Fruit fly (Drosophila melanogaster): ENCODE results near the gene CG17104.

Gene CG17104

DNA sequence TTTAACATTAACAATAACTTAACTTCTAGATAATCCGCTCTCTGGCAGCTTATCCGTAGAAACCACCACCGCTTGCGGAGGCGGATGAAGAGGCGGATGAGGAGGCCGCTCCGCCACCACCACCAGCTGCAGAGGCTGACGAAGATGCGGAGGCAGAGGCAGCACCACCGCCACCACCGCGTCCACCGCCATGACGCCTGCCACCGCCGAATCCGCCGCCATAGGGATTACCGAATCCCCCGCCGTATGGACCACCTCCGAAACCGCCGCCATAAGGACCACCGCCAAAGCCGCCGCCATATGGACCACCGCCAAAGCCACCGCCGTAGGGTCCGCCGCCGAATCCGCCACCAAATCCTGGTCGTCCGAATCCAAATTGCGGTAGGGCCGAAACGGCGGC, 11.8 kb downstream of the CG17104 start:
- TF ChIP-seq CG15710 (tag; optimal IDR thresholded peaks at IDR 0.05), result no peak
- TF ChIP-seq gl (tag; optimal IDR thresholded peaks at IDR 0.05), result no peak

DNA sequence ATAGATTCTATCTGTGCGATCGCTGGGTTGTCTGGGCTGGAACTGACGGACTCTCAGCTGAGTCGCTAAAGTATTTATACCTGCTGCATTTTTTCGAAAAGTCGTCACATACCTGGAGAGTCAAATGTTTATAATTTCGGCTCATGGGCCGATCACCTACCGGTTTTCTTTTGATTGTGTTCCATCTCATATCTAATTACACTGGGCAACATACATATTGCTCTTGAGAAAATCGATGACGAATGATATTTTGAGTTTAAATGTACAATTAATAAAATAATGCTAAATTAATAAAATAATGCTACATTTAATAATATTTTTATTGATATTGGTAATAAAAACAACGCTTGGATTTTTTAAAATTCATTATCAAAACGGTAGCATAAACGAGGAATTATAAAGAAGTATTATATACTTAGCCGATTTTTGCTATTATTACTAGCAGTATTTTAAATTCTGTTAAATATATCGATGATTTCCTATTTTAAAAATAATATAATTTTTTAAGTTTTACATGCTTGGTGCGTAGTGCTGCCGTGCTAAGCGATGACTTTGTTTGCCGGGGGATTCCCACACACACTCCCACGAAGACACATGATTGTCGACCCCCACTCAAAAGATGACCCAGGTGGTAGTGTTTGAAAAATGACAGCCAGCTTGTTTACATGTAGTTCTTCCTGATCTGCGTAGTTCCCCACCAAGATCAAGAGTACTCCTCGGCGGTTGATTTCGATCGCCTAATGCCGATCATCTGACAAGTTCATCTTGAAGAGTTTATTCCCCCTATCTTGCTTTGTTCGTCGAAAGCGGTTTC, 12.4 kb downstream of the CG17104 start, which contains the start of gene CG7294:
Gene CG7294, minus strand, starts transcription at position 51 of the 814 bp plus-strand sequence.
- TF ChIP-seq D1 (tag; optimal IDR thresholded peaks at IDR 0.05) (no peak), CG13204 (GFP tag; optimal IDR thresholded peaks at IDR 0.05) (no peak), CG9948 (tag; optimal IDR thresholded peaks at IDR 0.05) (no peak), Snoo (tag; optimal IDR thresholded peaks at IDR 0.05) (no peak), CG17806 (tag; optimal IDR thresholded peaks at IDR 0.05) (no peak), Pif1A (GFP tag; optimal IDR thresholded peaks at IDR 0.05) (no peak), CG15710 (tag; optimal IDR thresholded peaks at IDR 0.05) (no peak), Ets98B (GFP tag; IDR thresholded peaks at IDR 0.05) (no peak), CG34367 (tag; optimal IDR thresholded peaks at IDR 0.05) (no peak), CG4496 (GFP tag; IDR thresholded peaks at IDR 0.05) (no peak), CG8159 (tag; optimal IDR thresholded peaks at IDR 0.05) (no peak), CG32121 (GFP tag; IDR thresholded peaks at IDR 0.05) (no peak), rn (GFP tag; IDR thresholded peaks at IDR 0.05) (no peak), CG12605 (GFP tag; IDR thresholded peaks at IDR 0.05) (no peak), fd96Ca (GFP tag; IDR thresholded peaks at IDR 0.05) (no peak), CG8301 (tag; optimal IDR thresholded peaks at IDR 0.05) (no peak), gl (tag; optimal IDR thresholded peaks at IDR 0.05) (no peak), Pif1B (GFP tag; optimal IDR thresholded peaks at IDR 0.05) (no peak), CG10348 (GFP tag; IDR thresholded peaks at IDR 0.05) (no peak), EcR (GFP tag; optimal IDR thresholded peaks at IDR 0.05) (no peak)

DNA sequence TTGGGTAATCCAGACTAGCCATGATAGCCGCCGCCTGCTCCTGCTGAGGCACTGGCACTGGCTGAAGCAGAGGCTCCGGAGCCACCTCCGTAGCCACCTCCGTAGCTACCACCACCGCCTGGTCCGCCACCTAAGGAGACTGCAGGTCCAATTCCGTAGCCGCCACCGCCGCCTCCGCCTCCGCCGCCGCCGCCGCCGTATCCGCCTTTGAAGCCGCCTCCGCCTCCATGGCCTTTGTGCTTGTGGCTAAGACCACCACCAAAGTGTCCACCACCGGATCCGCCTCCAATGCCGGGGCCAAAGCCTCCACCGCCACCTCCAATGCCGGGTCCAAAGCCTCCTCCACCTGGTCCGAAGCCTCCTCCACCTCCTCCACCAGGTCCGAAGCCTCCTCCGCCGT, 16.0 kb downstream of the CG17104 start:
- no peak for TF ChIP-seq CG8301 (tag; optimal IDR thresholded peaks at IDR 0.05)
- TF ChIP-seq CG14655 (GFP tag; optimal IDR thresholded peaks at IDR 0.05), result no peak

DNA sequence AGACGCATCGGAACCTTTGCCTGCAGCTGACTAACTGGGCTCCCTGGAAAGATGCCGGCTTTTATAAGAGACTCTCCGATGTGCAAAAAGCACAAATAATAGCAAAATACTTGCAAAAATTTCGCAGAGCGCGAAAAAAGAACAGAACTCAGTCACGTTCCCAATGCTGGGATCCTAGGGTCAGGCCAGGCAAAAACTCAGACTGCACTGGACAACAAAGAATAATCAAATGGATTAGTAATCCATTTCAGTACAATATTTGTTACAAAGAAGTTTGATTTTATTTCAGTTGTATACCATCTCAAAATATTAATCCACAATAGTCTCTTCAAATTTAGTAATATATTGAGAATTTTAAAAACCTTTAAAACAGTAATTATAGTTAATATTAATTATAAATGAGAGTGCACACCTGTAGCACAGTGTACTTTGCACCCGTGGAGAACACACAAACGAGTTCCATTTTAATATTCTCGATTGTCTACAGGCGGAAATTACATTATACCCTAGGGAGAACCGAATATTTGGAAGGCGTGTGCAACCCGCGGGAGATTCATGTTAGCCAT, 17.1 kb downstream of the CG17104 start, which contains the start of gene CG17108:
Gene CG17108, minus strand, starts transcription at position 51 of the 566 bp plus-strand sequence.
- TF ChIP-seq gl (tag; optimal IDR thresholded peaks at IDR 0.05) (no peak), EcR (GFP tag; optimal IDR thresholded peaks at IDR 0.05) (no peak), CG32121 (GFP tag; IDR thresholded peaks at IDR 0.05) (no peak), CG17806 (tag; optimal IDR thresholded peaks at IDR 0.05) (no peak), CG8159 (tag; optimal IDR thresholded peaks at IDR 0.05) (peak; percentile 55), CG10348 (GFP tag; IDR thresholded peaks at IDR 0.05) (no peak), CG34367 (tag; optimal IDR thresholded peaks at IDR 0.05) (no peak), fd96Ca (GFP tag; IDR thresholded peaks at IDR 0.05) (no peak), CG12605 (GFP tag; IDR thresholded peaks at IDR 0.05) (no peak), CG15710 (tag; optimal IDR thresholded peaks at IDR 0.05) (peak; percentile 36), Pif1B (GFP tag; optimal IDR thresholded peaks at IDR 0.05) (no peak), rn (GFP tag; IDR thresholded peaks at IDR 0.05) (no peak), D1 (tag; optimal IDR thresholded peaks at IDR 0.05) (no peak), CG8301 (tag; optimal IDR thresholded peaks at IDR 0.05) (no peak), CG14655 (GFP tag; optimal IDR thresholded peaks at IDR 0.05) (peak; percentile 6), CG9948 (tag; optimal IDR thresholded peaks at IDR 0.05) (peak; percentile 32)

DNA sequence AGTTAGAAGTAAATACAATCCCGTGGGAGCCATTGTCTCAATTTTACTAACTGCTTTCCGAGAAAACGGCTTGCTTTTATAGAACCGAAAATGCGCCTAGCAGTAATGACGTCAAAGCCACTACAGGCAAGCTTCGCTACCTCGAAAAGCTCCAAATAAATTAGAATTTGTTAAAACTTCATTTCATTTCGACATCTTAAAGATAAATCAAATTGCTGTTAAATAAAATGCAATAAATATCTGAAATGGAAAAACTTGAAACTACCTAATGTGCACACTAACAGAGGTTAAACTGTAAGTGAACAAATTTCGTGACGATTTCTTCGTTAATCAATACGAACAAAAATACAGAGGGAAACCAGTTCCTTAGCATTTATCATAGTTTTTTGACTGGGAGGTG, 21.0 kb downstream of the CG17104 start, which contains the start of gene CG7300:
Gene CG7300, minus strand, starts transcription at position 52 of the 400 bp plus-strand sequence.
- TF ChIP-seq CG17806 (tag; optimal IDR thresholded peaks at IDR 0.05) (no peak), CG10348 (GFP tag; IDR thresholded peaks at IDR 0.05) (no peak), Pif1A (GFP tag; optimal IDR thresholded peaks at IDR 0.05) (no peak), CG12605 (GFP tag; IDR thresholded peaks at IDR 0.05) (no peak), D1 (tag; optimal IDR thresholded peaks at IDR 0.05) (no peak), Pif1B (GFP tag; optimal IDR thresholded peaks at IDR 0.05) (no peak), rn (GFP tag; IDR thresholded peaks at IDR 0.05) (no peak), fd96Ca (GFP tag; IDR thresholded peaks at IDR 0.05) (no peak), Snoo (tag; optimal IDR thresholded peaks at IDR 0.05) (no peak), CG8159 (tag; optimal IDR thresholded peaks at IDR 0.05) (no peak), CG9948 (tag; optimal IDR thresholded peaks at IDR 0.05) (no peak), CG32121 (GFP tag; IDR thresholded peaks at IDR 0.05) (no peak), CG14655 (GFP tag; optimal IDR thresholded peaks at IDR 0.05) (no peak), gl (tag; optimal IDR thresholded peaks at IDR 0.05) (no peak), CG15710 (tag; optimal IDR thresholded peaks at IDR 0.05) (no peak)

DNA sequence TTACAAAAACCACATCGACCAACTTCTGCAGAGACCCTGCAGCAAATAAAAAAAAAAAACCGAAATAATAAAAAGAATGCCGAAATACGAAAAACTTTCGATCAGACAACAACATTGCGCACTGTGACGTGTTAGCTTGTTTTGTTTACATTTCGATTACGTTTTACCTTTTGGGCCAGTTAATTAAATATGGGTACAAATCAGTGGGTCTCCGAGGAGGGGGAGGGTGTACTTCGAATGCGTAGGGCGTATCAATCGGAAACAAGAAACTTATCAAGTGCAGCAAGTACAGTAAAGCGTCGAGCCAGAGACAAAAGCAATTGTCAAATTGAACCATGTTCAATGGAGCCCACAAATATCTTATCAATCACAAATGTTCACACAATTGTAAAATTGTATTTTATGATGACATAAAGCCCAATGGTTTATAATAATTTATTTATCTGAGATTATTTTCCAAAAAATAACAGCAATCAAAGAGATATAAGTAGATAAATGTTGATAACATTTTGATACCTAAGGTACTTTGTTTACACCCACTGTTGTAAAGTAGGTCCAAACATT, 24.6 kb downstream of the CG17104 start, which contains the start of gene Lip1:
Gene Lip1, minus strand, starts transcription at position 46 of the 564 bp plus-strand sequence.
- TF ChIP-seq rn (GFP tag; IDR thresholded peaks at IDR 0.05), result no peak
